Fruit fly (Drosophila melanogaster): ENCODE measurements around the gene Ac13E.

Gene Ac13E

dm6 chrX:15497440-15498271 lies 56.4 kb downstream of the Ac13E start:
- no peak for TF ChIP-seq psq (optimal IDR thresholded peaks at IDR 0.05)
- TF ChIP-seq pan (optimal IDR thresholded peaks at IDR 0.05), result no peak
- no peak for TF ChIP-seq CG8478 (optimal IDR thresholded peaks at IDR 0.05)
- no peak for TF ChIP-seq Dll (optimal IDR thresholded peaks at IDR 0.05)
- no peak for TF ChIP-seq usp (GFP tag; optimal IDR thresholded peaks at IDR 0.05)
- no peak for TF ChIP-seq EcR (GFP tag; optimal IDR thresholded peaks at IDR 0.05)

dm6 chrX:15496651-15497409 lies 57.2 kb downstream of the Ac13E start:
- TF ChIP-seq Dll (optimal IDR thresholded peaks at IDR 0.05) (no peak), CG8478 (optimal IDR thresholded peaks at IDR 0.05) (no peak), psq (optimal IDR thresholded peaks at IDR 0.05) (no peak), usp (GFP tag; optimal IDR thresholded peaks at IDR 0.05) (no peak), EcR (GFP tag; optimal IDR thresholded peaks at IDR 0.05) (no peak), pan (optimal IDR thresholded peaks at IDR 0.05) (no peak)

dm6 chrX:15495600-15496379 lies 58.3 kb downstream of the Ac13E start:
- TF ChIP-seq Dll (optimal IDR thresholded peaks at IDR 0.05), result no peak
- no peak for TF ChIP-seq EcR (GFP tag; optimal IDR thresholded peaks at IDR 0.05)
- TF ChIP-seq CG8478 (optimal IDR thresholded peaks at IDR 0.05), result no peak
- no peak for TF ChIP-seq psq (optimal IDR thresholded peaks at IDR 0.05)
- TF ChIP-seq usp (GFP tag; optimal IDR thresholded peaks at IDR 0.05), result no peak
- TF ChIP-seq pan (optimal IDR thresholded peaks at IDR 0.05), result no peak

- TF ChIP-seq psq (optimal IDR thresholded peaks at IDR 0.05), result no peak
- no peak for TF ChIP-seq CG8478 (optimal IDR thresholded peaks at IDR 0.05)
- TF ChIP-seq EcR (GFP tag; optimal IDR thresholded peaks at IDR 0.05), result no peak
- no peak for TF ChIP-seq pan (optimal IDR thresholded peaks at IDR 0.05)
- TF ChIP-seq Dll (optimal IDR thresholded peaks at IDR 0.05), result no peak
- no peak for TF ChIP-seq usp (GFP tag; optimal IDR thresholded peaks at IDR 0.05)
Observed at dm6 chrX:15490519-15490918, 63.6 kb downstream of the Ac13E start.

DNA sequence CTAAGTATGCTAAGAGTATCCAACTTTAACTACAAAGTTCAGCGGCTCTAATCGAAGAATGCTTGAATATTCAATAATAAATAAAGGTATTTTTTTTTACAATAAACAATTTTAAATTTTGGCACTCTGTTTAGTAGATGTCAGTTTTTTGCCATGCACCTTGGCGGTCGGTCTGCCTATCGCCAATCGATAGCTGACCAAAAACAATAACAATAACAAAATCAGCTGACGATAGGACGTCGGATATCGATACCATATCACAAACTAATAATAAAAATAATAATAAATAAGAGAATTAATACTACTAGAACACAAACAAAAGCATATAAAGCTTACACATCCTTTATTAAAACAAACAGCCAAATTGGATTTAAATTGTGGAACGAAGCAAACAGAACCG lies 67.4 kb downstream of the Ac13E start, which contains the start of gene Gmap:
Gene Gmap, plus strand, starts transcription at position 241 of the 400 bp plus-strand sequence.
- TF ChIP-seq usp (GFP tag; optimal IDR thresholded peaks at IDR 0.05) (no peak), Dll (optimal IDR thresholded peaks at IDR 0.05) (no peak), psq (optimal IDR thresholded peaks at IDR 0.05) (no peak), pan (optimal IDR thresholded peaks at IDR 0.05) (no peak), CG8478 (optimal IDR thresholded peaks at IDR 0.05) (no peak), EcR (GFP tag; optimal IDR thresholded peaks at IDR 0.05) (no peak)

DNA sequence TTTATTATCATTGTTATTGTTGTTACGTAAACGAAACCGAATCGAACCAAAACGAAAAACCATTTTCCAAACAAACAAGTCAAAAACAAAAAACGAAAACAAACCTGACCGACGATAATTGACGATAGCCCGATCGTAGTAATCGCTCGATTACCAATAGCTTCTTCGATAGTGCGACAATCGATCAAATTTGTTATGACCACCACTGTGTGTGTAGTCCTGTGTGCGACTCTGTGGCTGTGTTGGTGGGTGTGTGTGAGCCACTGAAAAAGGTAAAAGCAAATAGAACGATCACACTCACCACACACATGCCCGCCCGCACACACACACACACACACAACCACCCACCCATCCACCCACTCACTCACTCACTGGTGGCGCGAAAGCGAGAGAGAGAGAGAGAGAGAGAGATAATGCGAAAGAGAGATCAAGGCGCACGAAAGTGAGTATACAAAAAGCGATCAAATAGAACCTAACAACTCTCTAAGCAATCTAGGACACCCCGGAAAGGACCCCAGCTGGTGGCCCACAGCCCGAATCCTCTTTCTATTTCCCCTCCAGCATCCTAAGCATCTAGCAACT lies 69.5 kb downstream of the Ac13E start:
- TF ChIP-seq pan (optimal IDR thresholded peaks at IDR 0.05) (no peak), EcR (GFP tag; optimal IDR thresholded peaks at IDR 0.05) (no peak), CG8478 (optimal IDR thresholded peaks at IDR 0.05) (no peak), usp (GFP tag; optimal IDR thresholded peaks at IDR 0.05) (no peak), Dll (optimal IDR thresholded peaks at IDR 0.05) (no peak), psq (optimal IDR thresholded peaks at IDR 0.05) (no peak)

DNA sequence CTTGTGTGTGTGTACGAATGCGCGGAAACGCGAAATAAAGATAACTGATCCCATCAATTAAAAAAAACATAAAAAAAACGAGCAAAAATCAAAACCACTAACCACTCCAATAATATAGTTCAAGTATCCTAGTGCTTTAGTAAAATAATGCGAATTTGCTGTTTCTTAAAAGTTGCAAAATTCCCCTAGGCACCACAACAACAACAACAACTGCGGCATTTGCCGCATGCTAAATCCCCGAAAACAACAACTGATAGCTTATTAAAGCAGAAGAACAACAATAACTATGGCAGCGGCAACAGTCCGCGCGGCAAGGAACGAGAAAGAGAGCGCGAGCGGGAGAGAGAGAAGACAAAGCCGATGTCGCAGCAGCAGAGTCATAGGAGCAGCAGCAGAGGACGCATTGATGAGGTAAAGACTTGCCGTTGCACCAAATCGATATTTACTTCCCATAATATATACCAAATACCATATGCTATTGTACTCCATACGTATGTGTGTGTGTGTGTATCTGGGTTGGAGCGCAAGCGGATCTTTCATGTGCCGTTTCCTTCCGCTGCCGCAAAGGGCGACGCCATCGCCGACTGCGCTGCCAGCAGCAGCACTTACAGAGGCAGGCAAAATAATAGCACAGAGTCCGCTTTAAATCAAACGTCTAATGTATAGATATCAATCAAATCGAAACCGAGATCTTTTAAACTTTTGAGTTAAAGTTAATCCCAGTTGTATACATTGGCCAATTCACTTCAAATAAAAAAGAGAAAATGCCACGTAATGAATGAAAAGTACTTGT lies 70.9 kb downstream of the Ac13E start:
- no peak for TF ChIP-seq psq (optimal IDR thresholded peaks at IDR 0.05)
- TF ChIP-seq usp (GFP tag; optimal IDR thresholded peaks at IDR 0.05), result no peak
- peak; percentile 18 for TF ChIP-seq Dll (optimal IDR thresholded peaks at IDR 0.05)
- no peak for TF ChIP-seq CG8478 (optimal IDR thresholded peaks at IDR 0.05)
- TF ChIP-seq pan (optimal IDR thresholded peaks at IDR 0.05), result no peak
- TF ChIP-seq EcR (GFP tag; optimal IDR thresholded peaks at IDR 0.05), result no peak

DNA sequence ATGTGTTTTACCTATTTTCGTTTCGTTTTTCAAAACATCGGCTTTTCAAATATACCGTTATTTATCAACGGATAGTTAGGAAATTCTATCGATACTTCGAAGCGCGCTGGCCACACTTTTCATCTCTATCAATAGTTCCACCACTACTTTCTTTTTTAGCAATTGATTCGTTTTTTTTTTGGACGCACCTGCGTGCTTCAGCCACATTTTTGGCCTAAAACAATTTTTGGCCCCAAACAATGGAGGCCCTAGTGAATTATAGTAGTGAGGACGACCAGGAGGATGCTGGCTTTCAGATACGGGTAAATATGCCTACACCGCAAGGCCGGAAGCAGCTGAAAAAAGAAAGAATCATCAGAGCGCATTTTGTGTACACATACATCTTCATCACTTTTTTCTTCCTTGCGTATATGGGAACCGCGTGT lies 71.8 kb downstream of the Ac13E start, which contains the start of gene CG6340:
Gene CG6340, plus strand, starts transcription at position 139 of the 425 bp plus-strand sequence.
- TF ChIP-seq Dll (optimal IDR thresholded peaks at IDR 0.05), result no peak

DNA sequence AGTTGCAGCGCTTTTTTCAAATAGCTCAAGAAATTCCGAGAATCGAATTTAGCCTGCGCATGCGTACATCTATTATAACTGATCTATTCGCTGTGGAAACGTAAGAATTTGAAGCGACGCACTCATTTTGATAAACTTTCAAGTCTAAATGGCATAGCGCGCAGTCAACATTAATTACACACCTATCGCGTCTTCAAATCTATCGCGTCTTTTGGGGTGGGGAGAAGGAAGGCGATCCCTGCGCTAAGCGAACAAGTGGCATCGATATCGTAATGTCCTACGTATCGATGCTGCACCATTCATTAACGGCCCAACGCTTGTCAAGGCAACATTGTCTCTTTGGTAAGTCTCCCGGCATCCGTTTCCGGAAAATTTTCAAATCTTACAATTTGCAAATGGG lies 78.3 kb downstream of the Ac13E start, which contains the start of gene CG6324:
Gene CG6324, plus strand, starts transcription at position 301 of the 400 bp plus-strand sequence.
- no peak for TF ChIP-seq EcR (GFP tag; optimal IDR thresholded peaks at IDR 0.05)
- TF ChIP-seq psq (optimal IDR thresholded peaks at IDR 0.05), result no peak
- no peak for TF ChIP-seq Dll (optimal IDR thresholded peaks at IDR 0.05)
- TF ChIP-seq pan (optimal IDR thresholded peaks at IDR 0.05), result no peak
- TF ChIP-seq CG8478 (optimal IDR thresholded peaks at IDR 0.05), result no peak
- no peak for TF ChIP-seq usp (GFP tag; optimal IDR thresholded peaks at IDR 0.05)

DNA sequence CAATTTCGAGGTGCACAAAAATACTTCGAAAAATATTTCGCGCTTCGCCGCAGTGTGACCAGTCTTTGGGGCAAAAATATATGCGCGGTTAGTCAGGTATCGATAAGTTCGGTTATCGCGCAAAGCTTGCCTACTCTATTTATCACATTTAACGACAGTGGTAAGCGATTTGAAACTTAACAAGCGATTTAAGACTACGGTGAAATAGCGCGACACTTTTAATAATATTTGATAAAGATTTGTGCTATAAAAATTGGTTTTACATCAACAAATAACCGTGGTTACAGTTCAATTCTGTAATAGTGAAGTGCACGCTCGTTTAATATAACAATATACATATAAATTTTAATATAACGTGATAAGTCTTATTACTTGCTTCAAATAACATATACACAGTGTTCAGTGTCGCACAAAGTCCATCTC lies 78.7 kb downstream of the Ac13E start, which contains the start of gene mh:
Gene mh, minus strand, starts transcription at position 34 of the 423 bp plus-strand sequence.
- TF ChIP-seq psq (optimal IDR thresholded peaks at IDR 0.05) (no peak), Dll (optimal IDR thresholded peaks at IDR 0.05) (no peak), usp (GFP tag; optimal IDR thresholded peaks at IDR 0.05) (no peak), EcR (GFP tag; optimal IDR thresholded peaks at IDR 0.05) (no peak), CG8478 (optimal IDR thresholded peaks at IDR 0.05) (no peak), pan (optimal IDR thresholded peaks at IDR 0.05) (no peak)
